Worm (Caenorhabditis elegans) whole organism, L2 larva: ENCODE measurements around the gene clec-172.

Source experiments
- R02D3.7 ChIP-seq: fragments of 150-350 bp; optimal IDR thresholded peaks from 2 replicates; lab custom pipeline; 2014; ENCODE audit warnings: missing biosample characterization, missing genetic modification characterization
- ama-1 ChIP-seq: fragments of 150-350 bp; optimal IDR thresholded peaks from 2 replicates; lab custom pipeline; 2018; ENCODE audit warnings: inconsistent platforms
- nhr-237 ChIP-seq: fragments of 150-350 bp; optimal IDR thresholded peaks from 2 replicates; lab custom pipeline; 2014; ENCODE audit warnings: missing biosample characterization, missing genetic modification characterization
- skn-1 ChIP-seq: sonication (generic microtip); optimal IDR thresholded peaks from 2 replicates; lab custom pipeline; 2017; ENCODE audit warnings: missing biosample characterization, missing genetic modification characterization
- zag-1 ChIP-seq: fragments of 150-350 bp; optimal IDR thresholded peaks from 2 replicates; lab custom pipeline; 2014; ENCODE audit warnings: missing biosample characterization, missing genetic modification characterization

- TF ChIP-seq ama-1: no peak
- TF ChIP-seq R02D3.7 (tag; lab: Kevin White, UChicago): no peak
- TF ChIP-seq skn-1 (tag; lab: Kevin White, UChicago): no peak
- no peak for TF ChIP-seq zag-1 (tag; lab: Kevin White, UChicago)
- no peak for TF ChIP-seq nhr-237 (tag; lab: Kevin White, UChicago)
Observed at ce11 chrIV:1565725-1566124, 49.3 kb upstream of the clec-172 start.
